Fruit fly (Drosophila melanogaster) whole organism: ENCODE data around the gene alpha-Man-Ia.

Experiments used
- CG8478 ChIP-seq: fragments of >200 bp; optimal IDR thresholded peaks from 2 replicates; lab custom pipeline; 2018; ENCODE audit warnings: inconsistent platforms
- Dll ChIP-seq: fragments of >200 bp; optimal IDR thresholded peaks from 2 replicates; lab custom pipeline; 2017
- EcR ChIP-seq, 2 experiments: fragments of >200 bp; optimal IDR thresholded peaks; 2 replicates each; lab custom pipeline; 2017; ENCODE audit warnings: missing biosample characterization in 2 of 2, missing genetic modification characterization in 2 of 2, missing genetic modification reagents in 2 of 2
- pan ChIP-seq: fragments of >200 bp; optimal IDR thresholded peaks from 2 replicates; lab custom pipeline; 2017
- psq ChIP-seq: fragments of >200 bp; optimal IDR thresholded peaks from 2 replicates; lab custom pipeline; 2017
- usp ChIP-seq: fragments of >200 bp; optimal IDR thresholded peaks from 2 replicates; lab custom pipeline; 2017; ENCODE audit warnings: missing biosample characterization, missing genetic modification characterization, mixed read lengths

Gene alpha-Man-Ia

dm6 chrX:10362557-10363366 lies 37.0 kb upstream of the alpha-Man-Ia start:
- TF ChIP-seq usp (GFP tag; lab: Kevin White, UChicago) (no peak), Dll (no peak), CG8478 (lab: Kevin White, UChicago) (no peak), psq (lab: Kevin White, UChicago) (no peak), pan (no peak), EcR (GFP tag; optimal IDR thresholded peaks at IDR 0.05; lab: Kevin White, UChicago) (no peak)

- TF ChIP-seq Dll (no peak), EcR (GFP tag; optimal IDR thresholded peaks at IDR 0.05; lab: Kevin White, UChicago) (no peak), pan (no peak), usp (GFP tag; lab: Kevin White, UChicago) (no peak), CG8478 (lab: Kevin White, UChicago) (no peak), psq (lab: Kevin White, UChicago) (no peak)
These were observed 36.4 kb upstream of the alpha-Man-Ia start for dm6 chrX:10362127-10362526.

DNA sequence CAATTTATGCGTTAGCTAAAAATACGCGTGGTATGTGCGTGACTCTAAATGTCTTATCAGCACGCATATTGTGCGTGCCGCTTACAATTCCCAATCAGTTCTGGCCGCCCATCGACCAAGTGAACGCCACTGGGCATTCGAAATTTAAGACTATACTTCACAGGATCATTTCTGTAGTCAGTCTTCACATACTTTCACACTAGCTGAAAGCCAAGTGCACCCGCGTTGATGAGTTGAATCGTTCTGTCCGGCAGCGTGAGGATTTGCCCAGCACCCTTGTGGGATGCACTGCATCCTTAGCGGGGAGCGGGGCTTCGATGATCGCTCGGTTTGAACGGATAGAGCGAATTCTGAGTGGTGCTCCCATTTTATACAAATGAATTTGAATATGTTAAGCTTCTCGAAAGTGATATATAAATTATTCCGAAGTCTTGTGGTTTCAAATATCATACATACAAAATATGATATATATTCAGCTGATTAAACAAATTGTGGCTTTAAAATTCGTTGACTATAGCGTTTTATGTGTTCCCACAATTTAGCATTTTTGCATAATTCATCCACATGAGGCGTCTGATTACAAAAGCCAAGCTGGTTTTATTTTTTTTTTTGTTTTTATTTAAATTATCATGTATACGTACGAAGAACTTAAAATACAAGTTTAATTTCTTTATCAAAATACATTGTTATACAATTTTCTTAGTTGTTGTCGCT lies 22.4 kb upstream of the alpha-Man-Ia start:
- TF ChIP-seq CG8478 (lab: Kevin White, UChicago), result no peak
- TF ChIP-seq pan, result no peak
- no peak for TF ChIP-seq usp (GFP tag; lab: Kevin White, UChicago)
- no peak for TF ChIP-seq Dll
- no peak for TF ChIP-seq EcR (GFP tag; optimal IDR thresholded peaks at IDR 0.05; lab: Kevin White, UChicago)
- no peak for TF ChIP-seq psq (lab: Kevin White, UChicago)

- no peak for TF ChIP-seq pan
- no peak for TF ChIP-seq EcR (GFP tag; optimal IDR thresholded peaks at IDR 0.05; lab: Kevin White, UChicago)
- TF ChIP-seq usp (GFP tag; lab: Kevin White, UChicago), result no peak
- TF ChIP-seq Dll, result no peak
These were observed 14.7 kb upstream of the alpha-Man-Ia start for dm6 chrX:10340492-10340891.

dm6 chrX:10333352-10333751 lies 7.6 kb upstream of the alpha-Man-Ia start, which contains the start of gene CG43740:
TSS of gene CG43740 (plus strand) at chrX:10333652.
- TF ChIP-seq usp (GFP tag; lab: Kevin White, UChicago), result no peak
- TF ChIP-seq psq (lab: Kevin White, UChicago), result no peak
- no peak for TF ChIP-seq EcR (GFP tag; optimal IDR thresholded peaks at IDR 0.05; lab: Kevin White, UChicago)
- TF ChIP-seq Dll, result no peak
- no peak for TF ChIP-seq pan

- no peak for TF ChIP-seq usp (GFP tag; lab: Kevin White, UChicago)
- TF ChIP-seq Dll, result no peak
- no peak for TF ChIP-seq CG8478 (lab: Kevin White, UChicago)
- TF ChIP-seq EcR (GFP tag; optimal IDR thresholded peaks at IDR 0.05; lab: Kevin White, UChicago), result no peak
- no peak for TF ChIP-seq pan
- TF ChIP-seq psq (lab: Kevin White, UChicago), result no peak
These were observed 6.0 kb upstream of the alpha-Man-Ia start, which contains the start of gene CG15306 for dm6 chrX:10331718-10332117. TSS of gene CG15306 (minus strand) at chrX:10331818.

DNA sequence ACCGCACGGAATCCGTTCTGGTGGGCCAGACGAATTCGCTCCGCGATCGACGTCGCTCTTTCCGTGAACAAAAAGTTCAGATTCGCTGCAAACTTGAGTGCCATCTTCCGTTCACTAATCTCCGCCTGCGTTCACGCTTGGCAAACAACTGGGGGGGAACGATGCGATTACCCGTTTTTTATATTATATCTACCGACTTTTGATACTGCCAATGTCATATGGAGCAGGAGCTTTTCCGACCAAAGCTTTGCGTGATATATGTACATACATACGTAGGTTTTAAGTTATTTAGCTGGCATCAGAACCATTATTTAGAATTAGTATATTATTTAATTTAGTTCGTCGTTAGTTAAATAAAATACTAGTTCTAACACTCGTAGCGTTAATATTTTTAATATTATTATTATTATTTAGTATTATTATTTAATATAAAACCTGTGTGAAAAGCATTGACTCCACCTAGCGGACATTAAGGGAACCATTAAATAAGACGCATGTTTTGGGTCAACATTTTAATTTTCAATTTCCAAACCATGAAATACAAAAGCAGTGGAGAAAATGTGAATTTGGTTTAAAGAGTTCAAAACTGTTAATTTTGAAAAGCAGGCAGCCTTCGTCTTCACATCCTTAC lies 4.0 kb upstream of the alpha-Man-Ia start, which contains the start of gene Gip:
Gip (minus strand) TSS at position 214 of the 631 bp plus-strand sequence.
- TF ChIP-seq usp (GFP tag; lab: Kevin White, UChicago), result no peak
- no peak for TF ChIP-seq psq (lab: Kevin White, UChicago)
- no peak for TF ChIP-seq pan
- TF ChIP-seq EcR (GFP tag; optimal IDR thresholded peaks at IDR 0.05; lab: Kevin White, UChicago), result no peak
- TF ChIP-seq CG8478 (lab: Kevin White, UChicago), result no peak
- TF ChIP-seq Dll, result no peak

dm6 chrX:10326346-10326830 lies 630 bp upstream of the alpha-Man-Ia start, which contains the start of gene CG2909:
TSS of gene CG2909 (plus strand) at chrX:10326464.
- TF ChIP-seq usp (GFP tag; lab: Kevin White, UChicago), result no peak
- no peak for TF ChIP-seq EcR (GFP tag; optimal IDR thresholded peaks at IDR 0.05; lab: Kevin White, UChicago)
- TF ChIP-seq CG8478 (lab: Kevin White, UChicago), result no peak
- no peak for TF ChIP-seq psq (lab: Kevin White, UChicago)
- no peak for TF ChIP-seq pan
- TF ChIP-seq Dll, result no peak

DNA sequence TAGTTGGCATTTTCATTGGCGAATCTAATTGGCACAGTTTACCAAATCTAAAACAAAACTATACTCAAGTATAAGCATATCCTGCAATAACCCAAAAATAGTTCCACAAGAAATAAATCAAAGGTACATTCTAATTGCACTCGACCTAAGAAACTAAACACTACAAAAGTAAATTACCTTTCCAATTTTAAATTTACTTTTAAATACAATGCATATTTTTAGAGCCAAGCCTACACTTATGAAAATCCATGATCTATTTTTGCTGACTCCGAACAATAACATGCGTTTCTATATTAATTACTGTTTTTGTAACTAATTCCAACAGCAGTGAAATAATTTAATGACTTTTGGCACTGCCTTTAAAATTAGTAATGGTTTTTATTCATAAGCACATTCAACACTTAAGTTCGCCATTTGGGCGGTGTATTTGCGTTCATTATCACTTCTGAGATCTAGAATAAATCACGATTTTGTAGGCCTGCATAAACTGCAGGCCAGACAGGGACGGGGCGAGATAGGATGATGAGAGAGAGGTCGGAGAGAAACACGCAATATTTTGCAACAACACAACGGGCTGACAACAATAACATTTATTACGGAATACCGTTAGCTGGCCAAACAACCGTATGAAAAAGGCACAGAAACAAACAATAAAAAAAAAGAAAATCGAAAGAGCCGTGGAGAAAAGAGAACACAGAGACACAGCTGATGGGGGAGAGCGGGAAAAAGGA lies 757 bp downstream of the alpha-Man-Ia start:
- TF ChIP-seq Dll (no peak), pan (no peak), CG8478 (lab: Kevin White, UChicago) (no peak)

- TF ChIP-seq pan (no peak), Dll (no peak), usp (GFP tag; lab: Kevin White, UChicago) (no peak)
These were observed 3.5 kb downstream of the alpha-Man-Ia start for dm6 chrX:10322292-10322691.

dm6 chrX:10320425-10320978 lies 5.3 kb downstream of the alpha-Man-Ia start:
- no peak for TF ChIP-seq EcR (GFP tag; optimal IDR thresholded peaks at IDR 0.05; lab: Kevin White, UChicago)
- no peak for TF ChIP-seq usp (GFP tag; lab: Kevin White, UChicago)
- TF ChIP-seq pan, result no peak
- TF ChIP-seq Dll, result no peak
- TF ChIP-seq CG8478 (lab: Kevin White, UChicago), result no peak
- TF ChIP-seq psq (lab: Kevin White, UChicago), result no peak
